Worm (Caenorhabditis elegans): ENCODE results near the gene selt-1.2.

DNA sequence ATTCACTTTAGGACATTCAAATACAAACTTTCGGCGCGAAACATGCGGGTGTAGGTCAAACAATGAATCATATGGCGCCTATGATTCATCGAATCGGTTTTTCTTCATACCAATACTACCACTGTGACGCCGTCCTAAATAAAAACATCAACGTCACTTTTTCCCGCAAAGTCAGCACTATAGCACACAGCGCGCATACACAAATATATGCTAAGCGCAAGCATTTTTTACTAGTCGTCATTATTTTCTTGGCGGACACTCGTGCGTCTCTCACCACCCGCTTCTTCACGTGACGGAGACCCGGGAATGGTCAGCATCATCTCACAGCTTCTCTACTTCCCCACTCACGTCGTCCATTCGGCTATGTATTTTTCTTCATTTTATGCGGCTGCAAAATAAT, 24.0 kb downstream of the selt-1.2 start:
- TF ChIP-seq dmd-9 (GFP tag; IDR thresholded peaks at IDR 0.05) (no peak), nhr-237 (tag; optimal IDR thresholded peaks at IDR 0.05) (no peak), lin-29 (GFP tag; IDR thresholded peaks at IDR 0.05) (no peak)

All from whole organism, L4 larva.